Worm (Caenorhabditis elegans) whole organism, late embryonic: ENCODE measurements around the gene ddx-15.

Experiments
- C08G9.2 ChIP-seq: sonication (generic microtip); optimal IDR thresholded peaks from 2 replicates; lab custom pipeline; 2016; ENCODE audit warnings: mild to moderate bottlenecking, missing genetic modification characterization, moderate library complexity, missing compliant biosample characterization
- F13H6.1 ChIP-seq: sonication (generic microtip); optimal IDR thresholded peaks from 2 replicates; lab custom pipeline; 2016; ENCODE audit warnings: missing genetic modification characterization, missing compliant biosample characterization
- K02D7.2 ChIP-seq: sonication (generic microtip); optimal IDR thresholded peaks from 2 replicates; lab custom pipeline; 2017; ENCODE audit warnings: mild to moderate bottlenecking, missing genetic modification characterization, missing compliant biosample characterization
- K09A11.1 ChIP-seq: sonication (generic microtip); optimal IDR thresholded peaks from 2 replicates; lab custom pipeline; 2017; ENCODE audit warnings: antibody characterized with exemption, mild to moderate bottlenecking, missing genetic modification characterization, missing compliant biosample characterization; ENCODE audit not compliant: insufficient read depth
- T23F11.4 ChIP-seq: fragments of 200-800 bp; sonication (Bioruptor generic); optimal IDR thresholded peaks from 2 replicates; lab custom pipeline; 2018; ENCODE audit warnings: mild to moderate bottlenecking, missing genetic modification characterization, missing compliant biosample characterization
- ama-1 ChIP-seq: fragments of 150-350 bp; optimal IDR thresholded peaks from 2 replicates; lab custom pipeline; 2014
- ceh-14 ChIP-seq: sonication (generic microtip); optimal IDR thresholded peaks from 2 replicates; lab custom pipeline; 2016; ENCODE audit warnings: missing genotype, missing genetic modification characterization, missing compliant biosample characterization
- ceh-19 ChIP-seq: fragments of 200-800 bp; sonication (Bioruptor generic); optimal IDR thresholded peaks from 2 replicates; lab custom pipeline; 2018; ENCODE audit warnings: mild to moderate bottlenecking, missing genetic modification characterization, missing compliant biosample characterization
- ceh-2 ChIP-seq: sonication (generic microtip); optimal IDR thresholded peaks from 2 replicates; lab custom pipeline; 2016; ENCODE audit warnings: missing genotype, missing genetic modification characterization, missing compliant biosample characterization
- ceh-22 ChIP-seq: sonication (generic microtip); optimal IDR thresholded peaks from 2 replicates; lab custom pipeline; 2017; ENCODE audit warnings: missing biosample characterization, missing genetic modification characterization
- ceh-31 ChIP-seq: sonication (generic microtip); optimal IDR thresholded peaks from 2 replicates; lab custom pipeline; 2016; ENCODE audit warnings: missing genetic modification characterization, missing compliant biosample characterization
- ceh-45 ChIP-seq: fragments of 200-800 bp; sonication (Bioruptor generic); IDR thresholded peaks from 2 replicates; pipeline ENCODE4 v1.3.6; 2022; ENCODE audit warnings: missing genetic modification reagents, missing genetic modification characterization, missing compliant biosample characterization
- ceh-48 ChIP-seq: sonication (generic microtip); optimal IDR thresholded peaks from 2 replicates; lab custom pipeline; 2016; ENCODE audit warnings: missing genetic modification characterization, inconsistent platforms, missing compliant biosample characterization
- ceh-6 ChIP-seq: fragments of 200-800 bp; sonication (Bioruptor generic); optimal IDR thresholded peaks from 2 replicates; lab custom pipeline; 2018; ENCODE audit warnings: mild to moderate bottlenecking, missing genetic modification characterization, missing compliant biosample characterization
- che-1 ChIP-seq: sonication (generic microtip); optimal IDR thresholded peaks from 2 replicates; lab custom pipeline; 2016; ENCODE audit warnings: mild to moderate bottlenecking, missing genetic modification characterization, missing compliant biosample characterization
- dmd-4 ChIP-seq: sonication (generic microtip); optimal IDR thresholded peaks from 2 replicates; lab custom pipeline; 2016; ENCODE audit warnings: borderline replicate concordance, missing genetic modification characterization, missing compliant biosample characterization
- elt-2 ChIP-seq: sonication (generic microtip); optimal IDR thresholded peaks from 2 replicates; lab custom pipeline; 2016; ENCODE audit warnings: missing genetic modification reagents, missing genetic modification characterization, missing compliant biosample characterization
- elt-4 ChIP-seq: sonication (generic microtip); optimal IDR thresholded peaks from 2 replicates; lab custom pipeline; 2016; ENCODE audit warnings: missing genetic modification characterization, missing compliant biosample characterization
- ets-4 ChIP-seq: sonication (generic microtip); optimal IDR thresholded peaks from 2 replicates; lab custom pipeline; 2016; ENCODE audit warnings: missing genetic modification characterization, missing compliant biosample characterization
- eyg-1 ChIP-seq: sonication (generic microtip); optimal IDR thresholded peaks from 2 replicates; lab custom pipeline; 2016; ENCODE audit warnings: missing genotype, missing genetic modification characterization, missing compliant biosample characterization
- fkh-10 ChIP-seq: fragments of 150-350 bp; optimal IDR thresholded peaks from 2 replicates; lab custom pipeline; 2014; ENCODE audit warnings: missing biosample characterization, missing genetic modification reagents, missing genetic modification characterization
- fkh-6 ChIP-seq: sonication (generic microtip); optimal IDR thresholded peaks from 2 replicates; lab custom pipeline; 2016; ENCODE audit warnings: missing genetic modification characterization, missing compliant biosample characterization
- gmeb-2 ChIP-seq: sonication (generic microtip); optimal IDR thresholded peaks from 2 replicates; lab custom pipeline; 2016; ENCODE audit warnings: missing genetic modification characterization, inconsistent platforms, missing compliant biosample characterization
- hlh-15 ChIP-seq: sonication (generic microtip); optimal IDR thresholded peaks from 2 replicates; lab custom pipeline; 2016; ENCODE audit warnings: missing genetic modification characterization, missing compliant biosample characterization
- hlh-30 ChIP-seq: sonication (generic microtip); optimal IDR thresholded peaks from 2 replicates; lab custom pipeline; 2017; ENCODE audit warnings: antibody characterized with exemption, missing genetic modification characterization, missing compliant biosample characterization; ENCODE audit not compliant: insufficient read depth
- hlh-6 ChIP-seq: sonication (generic microtip); optimal IDR thresholded peaks from 2 replicates; lab custom pipeline; 2016; ENCODE audit warnings: missing genotype, missing genetic modification characterization, missing compliant biosample characterization
- hlh-8 ChIP-seq: sonication (generic microtip); optimal IDR thresholded peaks from 2 replicates; lab custom pipeline; 2016; ENCODE audit warnings: missing genotype, missing genetic modification characterization, missing compliant biosample characterization
- lim-6 ChIP-seq: sonication (generic microtip); optimal IDR thresholded peaks from 2 replicates; lab custom pipeline; 2016; ENCODE audit warnings: missing genetic modification characterization, missing compliant biosample characterization
- lin-11 ChIP-seq: fragments of 200-800 bp; sonication (Bioruptor generic); optimal IDR thresholded peaks from 2 replicates; lab custom pipeline; 2018; ENCODE audit warnings: mild to moderate bottlenecking, missing genetic modification characterization, missing compliant biosample characterization
- madf-2 ChIP-seq: sonication (generic microtip); optimal IDR thresholded peaks from 2 replicates; lab custom pipeline; 2017; ENCODE audit warnings: missing genetic modification characterization, missing compliant biosample characterization
- mec-3 ChIP-seq: sonication (generic microtip); optimal IDR thresholded peaks from 2 replicates; lab custom pipeline; 2016; ENCODE audit warnings: borderline replicate concordance, missing genetic modification characterization, missing compliant biosample characterization
- nfya-1 ChIP-seq: sonication (generic microtip); optimal IDR thresholded peaks from 2 replicates; lab custom pipeline; 2017; ENCODE audit warnings: missing genetic modification characterization, mild to moderate bottlenecking, missing compliant biosample characterization, antibody characterized with exemption, moderate library complexity
- nhr-11 ChIP-seq: fragments of 150-350 bp; optimal IDR thresholded peaks from 2 replicates; lab custom pipeline; 2014; ENCODE audit warnings: missing biosample characterization, missing genetic modification characterization
- npax-4 ChIP-seq: sonication (generic microtip); optimal IDR thresholded peaks from 2 replicates; lab custom pipeline; 2016; ENCODE audit warnings: missing genetic modification characterization, missing compliant biosample characterization
- odd-2 ChIP-seq: sonication (generic microtip); optimal IDR thresholded peaks from 2 replicates; lab custom pipeline; 2017; ENCODE audit warnings: antibody characterized with exemption, mild to moderate bottlenecking, missing genetic modification characterization, missing compliant biosample characterization
- pag-3 ChIP-seq: sonication (generic microtip); optimal IDR thresholded peaks from 2 replicates; lab custom pipeline; 2016; ENCODE audit warnings: missing compliant biosample characterization, missing genetic modification characterization, borderline replicate concordance
- pat-9 ChIP-seq: fragments of 200-800 bp; sonication (Bioruptor generic); optimal IDR thresholded peaks from 2 replicates; lab custom pipeline; 2018; ENCODE audit warnings: mild to moderate bottlenecking, missing genetic modification characterization, moderate library complexity, missing compliant biosample characterization
- pax-1 ChIP-seq: fragments of 150-350 bp; optimal IDR thresholded peaks from 2 replicates; lab custom pipeline; 2014; ENCODE audit warnings: missing biosample characterization, missing genetic modification characterization
- pha-2 ChIP-seq: sonication (generic microtip); optimal IDR thresholded peaks from 2 replicates; lab custom pipeline; 2017; ENCODE audit warnings: mild to moderate bottlenecking, missing genetic modification characterization, missing compliant biosample characterization
- pha-4 ChIP-seq: fragments of 150-350 bp; optimal IDR thresholded peaks from 2 replicates; lab custom pipeline; 2018; ENCODE audit warnings: missing biosample characterization, missing genetic modification reagents, missing genetic modification characterization
- pqm-1 ChIP-seq: sonication (generic microtip); optimal IDR thresholded peaks from 2 replicates; lab custom pipeline; 2016; ENCODE audit warnings: missing genetic modification characterization, missing compliant biosample characterization
- pros-1 ChIP-seq: fragments of 150-350 bp; optimal IDR thresholded peaks from 2 replicates; lab custom pipeline; 2014; ENCODE audit warnings: missing biosample characterization, missing genetic modification reagents, missing genetic modification characterization
- ref-2 ChIP-seq: sonication (generic microtip); optimal IDR thresholded peaks from 2 replicates; lab custom pipeline; 2016; ENCODE audit warnings: missing genetic modification characterization, missing compliant biosample characterization
- rnt-1 ChIP-seq: sonication (generic microtip); optimal IDR thresholded peaks from 2 replicates; lab custom pipeline; 2016; ENCODE audit warnings: missing genetic modification characterization, missing compliant biosample characterization
- sdc-2 ChIP-seq: sonication (generic microtip); optimal IDR thresholded peaks from 2 replicates; lab custom pipeline; 2016; ENCODE audit warnings: missing genotype, missing genetic modification characterization, missing compliant biosample characterization
- sox-4 ChIP-seq: sonication (generic microtip); optimal IDR thresholded peaks from 2 replicates; lab custom pipeline; 2017; ENCODE audit warnings: mild to moderate bottlenecking, missing genetic modification characterization, inconsistent platforms, missing compliant biosample characterization
- syd-9 ChIP-seq: sonication (generic microtip); optimal IDR thresholded peaks from 2 replicates; lab custom pipeline; 2016; ENCODE audit warnings: mild to moderate bottlenecking, missing genetic modification characterization, moderate library complexity, missing compliant biosample characterization
- tbx-2 ChIP-seq: sonication (generic microtip); optimal IDR thresholded peaks from 2 replicates; lab custom pipeline; 2016; ENCODE audit warnings: missing genetic modification characterization, missing compliant biosample characterization
- unc-3 ChIP-seq, 2 experiments: fragments of 200-800 bp in 1 of 2; sonication (Bioruptor generic) in 1 of 2; sonication (generic microtip) in 1 of 2; conservative IDR thresholded peaks in 1 of 2; optimal IDR thresholded peaks in 1 of 2; 2 replicates each; pipeline versions ENCODE4 v1.3.6 to Lab custom; 2016 to 2022; ENCODE audit warnings: missing compliant biosample characterization in 2 of 2, missing genetic modification characterization in 2 of 2, missing genetic modification reagents in 1 of 2
- unc-42 ChIP-seq: sonication (generic microtip); optimal IDR thresholded peaks from 2 replicates; lab custom pipeline; 2016; ENCODE audit warnings: missing genotype, missing genetic modification characterization, missing compliant biosample characterization
- unc-55 ChIP-seq: sonication (generic microtip); optimal IDR thresholded peaks from 2 replicates; lab custom pipeline; 2017; ENCODE audit warnings: missing biosample characterization, missing genetic modification reagents, missing genetic modification characterization
- unc-86 ChIP-seq: sonication (generic microtip); optimal IDR thresholded peaks from 2 replicates; lab custom pipeline; 2016; ENCODE audit warnings: missing genetic modification characterization, missing compliant biosample characterization
- ztf-16 ChIP-seq: sonication (generic microtip); optimal IDR thresholded peaks from 2 replicates; lab custom pipeline; 2017; ENCODE audit warnings: missing genetic modification characterization, missing compliant biosample characterization

ddx-15 gene

DNA sequence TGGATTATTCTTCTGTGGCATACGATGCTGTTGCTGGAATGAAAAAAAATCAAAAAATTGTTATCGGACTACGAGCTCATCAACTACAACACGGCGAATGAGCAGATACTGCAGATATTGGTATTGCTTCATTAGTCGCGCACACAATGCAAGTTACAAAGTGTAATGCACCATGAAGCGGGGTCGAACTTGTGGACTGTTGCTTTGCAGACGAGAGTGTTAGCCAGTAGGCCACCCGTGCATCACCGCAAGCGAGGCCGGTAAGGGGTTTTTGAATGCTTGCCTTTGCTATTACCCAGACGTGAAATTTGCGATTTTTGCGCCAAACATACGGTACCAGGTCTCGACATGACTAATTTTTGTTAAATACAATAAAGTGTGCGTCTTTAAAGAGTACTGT, 10.5 kb upstream of the ddx-15 start:
- TF ChIP-seq sox-4 (peak; percentile 91), K02D7.2 (tag; lab: Kevin White, UChicago) (peak; percentile 80), pha-4 (tag; lab: Kevin White, UChicago) (no peak), ceh-14 (tag; lab: Kevin White, UChicago) (peak; percentile 84), ref-2 (tag; lab: Kevin White, UChicago) (peak; percentile 92), hlh-30 (peak; percentile 61), ceh-19 (GFP tag; lab: Kevin White, UChicago) (peak; percentile 91), fkh-6 (tag; lab: Kevin White, UChicago) (peak; percentile 91), nhr-11 (tag; lab: Kevin White, UChicago) (no peak), mec-3 (tag; lab: Kevin White, UChicago) (peak; percentile 35), eyg-1 (tag; lab: Kevin White, UChicago) (peak; percentile 91), ceh-2 (tag; lab: Kevin White, UChicago) (peak; percentile 83), ceh-31 (tag; lab: Kevin White, UChicago) (peak; percentile 57), gmeb-2 (peak; percentile 88), pax-1 (tag; lab: Kevin White, UChicago) (no peak), rnt-1 (tag; lab: Kevin White, UChicago) (peak; percentile 88), npax-4 (tag; lab: Kevin White, UChicago) (peak; percentile 85), unc-42 (tag; lab: Kevin White, UChicago) (no peak), K09A11.1 (peak; percentile 87), F13H6.1 (tag; lab: Kevin White, UChicago) (peak; percentile 83), unc-55 (GFP tag; lab: Kevin White, UChicago) (no peak), pha-2 (peak; percentile 91), hlh-6 (tag; lab: Kevin White, UChicago) (peak; percentile 98), ztf-16 (tag; lab: Kevin White, UChicago) (peak; percentile 92), T23F11.4 (GFP tag; lab: Kevin White, UChicago) (peak; percentile 91), nfya-1 (tag; lab: Kevin White, UChicago) (peak; percentile 64), ceh-45 (GFP tag; lab: Robert Waterston, UW) (peak; percentile 93), ceh-22 (tag; lab: Kevin White, UChicago) (no peak), ama-1 (lab: Kevin White, UChicago) (no peak), elt-4 (tag; lab: Kevin White, UChicago) (no peak), sdc-2 (tag; lab: Kevin White, UChicago) (peak; percentile 87), lim-6 (tag; lab: Kevin White, UChicago) (peak; percentile 51), dmd-4 (tag; lab: Kevin White, UChicago) (peak; percentile 83), hlh-8 (tag; lab: Kevin White, UChicago) (peak; percentile 71), ets-4 (tag; lab: Kevin White, UChicago) (peak; percentile 85), pat-9 (tag; lab: Kevin White, UChicago) (peak; percentile 97), unc-86 (tag; lab: Kevin White, UChicago) (peak; percentile 92), elt-2 (tag; lab: Kevin White, UChicago) (peak; percentile 95), lin-11 (peak; percentile 91), pros-1 (tag; lab: Kevin White, UChicago) (peak; percentile 19), fkh-10 (GFP tag; lab: Kevin White, UChicago) (no peak), C08G9.2 (peak; percentile 78), unc-3 (GFP tag; conservative IDR thresholded peaks at IDR 0.05; lab: Robert Waterston, UW) (peak; percentile 80), unc-3 (tag; optimal IDR thresholded peaks at IDR 0.05; lab: Kevin White, UChicago) (peak; percentile 71), ceh-6 (peak; percentile 98), tbx-2 (peak; percentile 90), pag-3 (tag; lab: Kevin White, UChicago) (no peak), syd-9 (tag; lab: Kevin White, UChicago) (peak; percentile 82), odd-2 (peak; percentile 65), hlh-15 (peak; percentile 36), pqm-1 (tag; lab: Kevin White, UChicago) (peak; percentile 66), ceh-48 (peak; percentile 82), madf-2 (tag; lab: Kevin White, UChicago) (peak; percentile 86), che-1 (tag; lab: Kevin White, UChicago) (peak; percentile 90)
